Worm (Caenorhabditis elegans) whole organism, L3 larva: ENCODE results near the gene msp-57.

ENCODE experiments used
- R02D3.7 ChIP-seq: fragments of 150-350 bp; optimal IDR thresholded peaks from 2 replicates; lab custom pipeline; 2014; ENCODE audit warnings: missing biosample characterization, missing genetic modification characterization
- ZK546.5 ChIP-seq: sonication (generic microtip); optimal IDR thresholded peaks from 2 replicates; lab custom pipeline; 2017; ENCODE audit warnings: missing biosample characterization, missing genetic modification characterization
- aly-2 ChIP-seq: fragments of 150-350 bp; optimal IDR thresholded peaks from 2 replicates; lab custom pipeline; 2014; ENCODE audit warnings: missing biosample characterization, missing genetic modification characterization
- ama-1 ChIP-seq: fragments of 150-350 bp; optimal IDR thresholded peaks from 2 replicates; lab custom pipeline; 2018
- ceh-16 ChIP-seq: sonication (generic microtip); optimal IDR thresholded peaks from 2 replicates; lab custom pipeline; 2017; ENCODE audit warnings: missing biosample characterization, missing genetic modification characterization
- ceh-82 ChIP-seq: fragments of 150-350 bp; optimal IDR thresholded peaks from 2 replicates; lab custom pipeline; 2014; ENCODE audit warnings: missing biosample characterization, missing genetic modification characterization
- daf-12 ChIP-seq: fragments of 150-350 bp; optimal IDR thresholded peaks from 2 replicates; lab custom pipeline; 2014; ENCODE audit warnings: missing biosample characterization, missing genetic modification reagents, missing genetic modification characterization
- egl-5 ChIP-seq: fragments of 150-350 bp; optimal IDR thresholded peaks from 2 replicates; lab custom pipeline; 2017; ENCODE audit warnings: missing biosample characterization, missing genetic modification reagents, missing genetic modification characterization, inconsistent platforms
- elt-1 ChIP-seq: fragments of 150-350 bp; optimal IDR thresholded peaks from 2 replicates; lab custom pipeline; 2014; ENCODE audit warnings: missing biosample characterization, missing genetic modification characterization
- elt-2 ChIP-seq: sonication (generic microtip); optimal IDR thresholded peaks from 2 replicates; lab custom pipeline; 2016; ENCODE audit warnings: missing genetic modification reagents, mild to moderate bottlenecking, missing genetic modification characterization, missing compliant biosample characterization
- elt-3 ChIP-seq, 3 experiments: fragments of 150-350 bp in 1 of 3; sonication (generic microtip) in 2 of 3; optimal IDR thresholded peaks; 2 replicates in 2 of 3; 4 replicates in 1 of 3; lab custom pipeline; 2014 to 2017; ENCODE audit warnings: missing biosample characterization in 3 of 3, missing genetic modification characterization in 3 of 3
- eor-1 ChIP-seq, 2 experiments: fragments of 150-350 bp; optimal IDR thresholded peaks; 2 replicates each; lab custom pipeline; 2014 to 2018; ENCODE audit warnings: missing biosample characterization in 2 of 2, missing genetic modification characterization in 2 of 2
- fkh-10 ChIP-seq: sonication (generic microtip); optimal IDR thresholded peaks from 2 replicates; lab custom pipeline; 2017; ENCODE audit warnings: missing biosample characterization, missing genetic modification reagents, missing genetic modification characterization
- fkh-2 ChIP-seq: fragments of 150-350 bp; optimal IDR thresholded peaks from 2 replicates; lab custom pipeline; 2014; ENCODE audit warnings: missing biosample characterization, missing genetic modification reagents, missing genetic modification characterization
- fos-1 ChIP-seq: fragments of 150-350 bp; optimal IDR thresholded peaks from 2 replicates; lab custom pipeline; 2014; ENCODE audit warnings: missing biosample characterization, missing genetic modification characterization
- hmg-11 ChIP-seq: sonication (generic microtip); optimal IDR thresholded peaks from 2 replicates; lab custom pipeline; 2016; ENCODE audit warnings: missing genetic modification characterization, missing compliant biosample characterization
- jun-1 ChIP-seq: fragments of 150-350 bp; optimal IDR thresholded peaks from 2 replicates; lab custom pipeline; 2014; ENCODE audit warnings: missing biosample characterization, missing genetic modification reagents, missing genetic modification characterization
- lin-15B ChIP-seq: fragments of 150-350 bp; optimal IDR thresholded peaks from 2 replicates; lab custom pipeline; 2014; ENCODE audit warnings: missing biosample characterization, missing genetic modification characterization
- lin-39 ChIP-seq: fragments of 150-350 bp; optimal IDR thresholded peaks from 2 replicates; lab custom pipeline; 2018; ENCODE audit warnings: missing biosample characterization, missing genetic modification reagents, missing genetic modification characterization
- lsy-12 ChIP-seq: sonication (generic microtip); optimal IDR thresholded peaks from 2 replicates; lab custom pipeline; 2016; ENCODE audit warnings: mild to moderate bottlenecking, missing genetic modification characterization, missing compliant biosample characterization
- mdl-1 ChIP-seq: fragments of 150-350 bp; optimal IDR thresholded peaks from 2 replicates; lab custom pipeline; 2014; ENCODE audit warnings: missing biosample characterization, missing genetic modification characterization
- mml-1 ChIP-seq: fragments of 150-350 bp; sonication (generic microtip); optimal IDR thresholded peaks from 3 replicates; lab custom pipeline; 2014; ENCODE audit warnings: missing biosample characterization, missing genetic modification characterization
- nfya-1 ChIP-seq: sonication (generic microtip); optimal IDR thresholded peaks from 2 replicates; lab custom pipeline; 2017; ENCODE audit warnings: missing genetic modification characterization, mild to moderate bottlenecking, missing compliant biosample characterization, antibody characterized with exemption, moderate library complexity; ENCODE audit not compliant: insufficient read depth
- nhr-12 ChIP-seq: fragments of 150-350 bp; optimal IDR thresholded peaks from 2 replicates; lab custom pipeline; 2014; ENCODE audit warnings: missing biosample characterization, missing genetic modification characterization
- nhr-237 ChIP-seq: fragments of 150-350 bp; optimal IDR thresholded peaks from 2 replicates; lab custom pipeline; 2014; ENCODE audit warnings: missing biosample characterization, missing genetic modification characterization
- nhr-25 ChIP-seq: sonication (generic microtip); optimal IDR thresholded peaks from 2 replicates; lab custom pipeline; 2017; ENCODE audit warnings: missing biosample characterization, missing genetic modification characterization
- nhr-28 ChIP-seq: fragments of 150-350 bp; optimal IDR thresholded peaks from 2 replicates; lab custom pipeline; 2014; ENCODE audit warnings: missing biosample characterization, missing genetic modification characterization
- nhr-43 ChIP-seq: sonication (generic microtip); optimal IDR thresholded peaks from 2 replicates; lab custom pipeline; 2016; ENCODE audit warnings: mild to moderate bottlenecking, missing genetic modification characterization, missing compliant biosample characterization; ENCODE audit not compliant: poor library complexity, severe bottlenecking
- nhr-67 ChIP-seq: fragments of 150-350 bp; optimal IDR thresholded peaks from 2 replicates; lab custom pipeline; 2014; ENCODE audit warnings: missing biosample characterization, missing genetic modification characterization
- nhr-76 ChIP-seq: fragments of 150-350 bp; sonication (generic microtip); optimal IDR thresholded peaks from 5 replicates; lab custom pipeline; 2014; ENCODE audit warnings: missing biosample characterization, missing genetic modification characterization
- nhr-77 ChIP-seq: fragments of 150-350 bp; optimal IDR thresholded peaks from 2 replicates; lab custom pipeline; 2014; ENCODE audit warnings: missing biosample characterization, missing genetic modification characterization
- pha-4 ChIP-seq: fragments of 150-350 bp; optimal IDR thresholded peaks from 2 replicates; lab custom pipeline; 2014; ENCODE audit warnings: missing biosample characterization, missing genetic modification reagents, missing genetic modification characterization
- pqm-1 ChIP-seq: fragments of 150-350 bp; optimal IDR thresholded peaks from 2 replicates; lab custom pipeline; 2017; ENCODE audit warnings: missing biosample characterization, missing genetic modification characterization, inconsistent platforms
- sea-2 ChIP-seq: fragments of 150-350 bp; sonication (generic microtip); optimal IDR thresholded peaks from 4 replicates; lab custom pipeline; 2014; ENCODE audit warnings: missing biosample characterization, missing genetic modification reagents, missing genetic modification characterization
- skn-1 ChIP-seq: fragments of 150-350 bp; optimal IDR thresholded peaks from 2 replicates; lab custom pipeline; 2014; ENCODE audit warnings: missing biosample characterization, missing genetic modification characterization
- snpc-4 ChIP-seq: fragments of 150-350 bp; optimal IDR thresholded peaks from 2 replicates; lab custom pipeline; 2014; ENCODE audit warnings: missing biosample characterization, missing genetic modification characterization
- tbx-2 ChIP-seq: sonication (generic microtip); optimal IDR thresholded peaks from 2 replicates; lab custom pipeline; 2016; ENCODE audit warnings: mild to moderate bottlenecking, missing genetic modification characterization, missing compliant biosample characterization
- unc-39 ChIP-seq: sonication (generic microtip); optimal IDR thresholded peaks from 4 replicates; lab custom pipeline; 2017; ENCODE audit warnings: missing biosample characterization, missing genetic modification characterization
- unc-62 ChIP-seq: fragments of 150-350 bp; sonication (generic microtip); optimal IDR thresholded peaks from 4 replicates; lab custom pipeline; 2014; ENCODE audit warnings: missing biosample characterization, missing genetic modification reagents, missing genetic modification characterization
- zag-1 ChIP-seq: fragments of 150-350 bp; optimal IDR thresholded peaks from 2 replicates; lab custom pipeline; 2014; ENCODE audit warnings: missing biosample characterization, missing genetic modification characterization
- ztf-11 ChIP-seq: fragments of 150-350 bp; optimal IDR thresholded peaks from 2 replicates; lab custom pipeline; 2014; ENCODE audit warnings: missing biosample characterization, missing genetic modification characterization
- ztf-4 ChIP-seq: fragments of 150-350 bp; optimal IDR thresholded peaks from 2 replicates; lab custom pipeline; 2014; ENCODE audit warnings: missing biosample characterization, missing genetic modification characterization

Gene msp-57

DNA sequence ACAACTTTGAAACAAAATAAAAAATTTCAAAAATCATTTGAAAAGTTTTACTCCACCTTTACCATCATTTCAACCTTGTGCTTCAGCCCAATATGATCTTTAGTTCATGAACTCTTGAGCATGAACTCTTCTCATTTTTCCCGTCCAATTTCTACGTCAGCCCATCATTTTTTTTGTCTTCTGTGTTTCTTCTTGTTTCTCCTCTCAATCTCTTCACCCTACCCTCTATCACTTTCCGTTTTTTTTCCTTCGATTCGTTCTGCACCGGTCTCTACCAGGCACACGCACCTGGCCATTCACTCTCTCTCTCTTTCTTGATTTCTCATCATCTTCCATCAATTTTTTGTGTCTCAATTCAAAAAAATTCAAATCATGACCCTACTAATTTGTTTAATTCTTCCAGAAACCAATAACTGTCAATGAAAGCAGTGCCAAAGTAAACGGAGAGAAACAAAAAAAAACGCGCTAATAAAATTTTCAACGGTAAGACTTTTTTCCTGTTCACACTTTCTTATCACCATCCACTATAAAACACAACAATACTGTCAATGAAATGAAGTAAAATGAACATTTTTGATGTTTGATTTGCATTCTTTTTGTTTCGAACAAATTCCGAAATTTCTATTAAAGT lies 20.6 kb downstream of the msp-57 start, which contains the start of gene pygo-1:
Gene pygo-1, plus strand, starts transcription at position 404 of the 631 bp plus-strand sequence.
- no peak for TF ChIP-seq nhr-77 (tag; lab: Kevin White, UChicago)
- TF ChIP-seq daf-12 (tag; lab: Kevin White, UChicago), result no peak
- no peak for TF ChIP-seq tbx-2
- no peak for TF ChIP-seq R02D3.7
- no peak for TF ChIP-seq zag-1 (tag; lab: Kevin White, UChicago)
- no peak for TF ChIP-seq pqm-1 (tag; lab: Kevin White, UChicago)
- TF ChIP-seq elt-1, result no peak
- peak; percentile 42 for TF ChIP-seq ama-1 (lab: Kevin White, UChicago)
- TF ChIP-seq mml-1, result no peak
- TF ChIP-seq nhr-28 (tag; lab: Kevin White, UChicago), result no peak
- TF ChIP-seq nhr-25 (tag; lab: Kevin White, UChicago), result no peak
- no peak for TF ChIP-seq lin-39 (tag; lab: Kevin White, UChicago)
- no peak for TF ChIP-seq egl-5 (tag; lab: Kevin White, UChicago)
- TF ChIP-seq fkh-2 (tag; lab: Kevin White, UChicago), result no peak
- no peak for TF ChIP-seq jun-1 (tag; lab: Kevin White, UChicago)
- no peak for TF ChIP-seq mdl-1 (tag; lab: Kevin White, UChicago)
- no peak for TF ChIP-seq nhr-12
- no peak for TF ChIP-seq ceh-16 (tag; lab: Kevin White, UChicago)
- TF ChIP-seq snpc-4 (tag; lab: Kevin White, UChicago), result no peak
- no peak for TF ChIP-seq lin-15B (tag; lab: Kevin White, UChicago)
- TF ChIP-seq nfya-1, result peak; percentile 26
- TF ChIP-seq nhr-43 (tag; lab: Kevin White, UChicago), result no peak
- TF ChIP-seq unc-62 (GFP tag; lab: Kevin White, UChicago), result no peak
- no peak for TF ChIP-seq eor-1 (tag; optimal IDR thresholded peaks at IDR 0.05; lab: Kevin White, UChicago)
- peak; percentile 2 for TF ChIP-seq pha-4 (tag; lab: Kevin White, UChicago)
- TF ChIP-seq nhr-76 (tag; lab: Kevin White, UChicago), result no peak
- TF ChIP-seq ztf-4 (tag; lab: Kevin White, UChicago), result no peak
- no peak for TF ChIP-seq hmg-11
- no peak for TF ChIP-seq nhr-67 (tag; lab: Kevin White, UChicago)
- TF ChIP-seq unc-39, result no peak
- TF ChIP-seq sea-2 (GFP tag; lab: Kevin White, UChicago), result no peak
- peak; percentile 66 for TF ChIP-seq elt-2
- TF ChIP-seq lsy-12 (tag; lab: Kevin White, UChicago), result no peak
- no peak for TF ChIP-seq skn-1 (tag; lab: Kevin White, UChicago)
- no peak for TF ChIP-seq ZK546.5 (tag; lab: Kevin White, UChicago)

DNA sequence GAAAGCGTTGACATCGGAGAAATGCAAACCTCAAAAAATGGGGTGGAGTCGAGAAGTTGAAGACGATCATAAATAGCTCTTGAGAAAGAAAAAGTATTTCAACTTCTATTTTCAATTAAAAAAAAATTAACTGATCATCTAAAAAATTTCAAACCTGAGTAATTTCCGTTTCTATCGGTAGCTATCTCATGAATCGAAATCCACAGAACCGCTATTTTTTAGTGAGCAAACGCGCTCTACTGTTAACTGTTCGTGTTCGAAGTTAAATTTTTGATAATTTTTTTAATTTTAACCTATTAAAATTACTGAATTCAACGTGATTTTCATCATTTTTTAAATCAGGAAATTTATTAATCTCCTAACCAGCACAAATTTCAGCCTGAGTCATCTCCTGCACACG lies 21.5 kb downstream of the msp-57 start:
- TF ChIP-seq nhr-28 (tag; lab: Kevin White, UChicago) (no peak), mdl-1 (tag; lab: Kevin White, UChicago) (no peak), ceh-82 (tag; lab: Kevin White, UChicago) (no peak), ztf-11 (no peak), pqm-1 (tag; lab: Kevin White, UChicago) (no peak), pha-4 (tag; lab: Kevin White, UChicago) (no peak), lin-15B (tag; lab: Kevin White, UChicago) (no peak), lsy-12 (tag; lab: Kevin White, UChicago) (no peak), nhr-67 (tag; lab: Kevin White, UChicago) (no peak), mml-1 (no peak), nhr-43 (tag; lab: Kevin White, UChicago) (no peak), unc-62 (GFP tag; lab: Kevin White, UChicago) (no peak), egl-5 (tag; lab: Kevin White, UChicago) (no peak), nhr-237 (no peak), fkh-10 (GFP tag; lab: Kevin White, UChicago) (no peak), ama-1 (lab: Kevin White, UChicago) (no peak)

DNA sequence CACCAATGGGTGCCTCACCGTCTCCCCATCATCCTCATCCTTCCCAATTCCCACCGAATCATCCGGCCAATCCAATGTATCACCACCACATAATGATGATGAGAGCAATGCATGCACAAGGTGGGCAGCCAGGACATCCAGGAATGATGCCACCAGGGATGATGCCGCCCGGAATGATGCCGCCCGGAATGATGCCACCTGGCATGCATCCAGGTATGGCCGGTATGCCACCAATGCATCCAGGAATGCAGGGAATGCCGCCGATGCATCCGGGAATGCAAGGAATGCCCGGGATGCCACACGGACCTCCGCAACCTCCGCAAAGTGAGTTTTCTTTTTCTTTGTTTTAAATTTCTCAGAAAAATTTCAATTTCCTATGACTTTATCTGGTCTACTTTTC lies 23.4 kb downstream of the msp-57 start:
- TF ChIP-seq ztf-11 (no peak), unc-62 (GFP tag; lab: Kevin White, UChicago) (no peak), aly-2 (tag; lab: Kevin White, UChicago) (no peak), elt-1 (no peak), nhr-77 (tag; lab: Kevin White, UChicago) (no peak), elt-3 (tag; optimal IDR thresholded peaks at IDR 0.05; lab: Kevin White, UChicago) (no peak), fos-1 (no peak), pqm-1 (tag; lab: Kevin White, UChicago) (no peak), ztf-4 (tag; lab: Kevin White, UChicago) (no peak), skn-1 (tag; lab: Kevin White, UChicago) (no peak), nhr-12 (no peak)
